Worm (Caenorhabditis elegans) whole organism, late embryonic: ENCODE measurements around the gene elt-7.

Source experiments
- ama-1 ChIP-seq: fragments of 150-350 bp; optimal IDR thresholded peaks from 2 replicates; lab custom pipeline; 2014
- ceh-6 ChIP-seq: fragments of 200-800 bp; sonication (Bioruptor generic); optimal IDR thresholded peaks from 2 replicates; lab custom pipeline; 2018; ENCODE audit warnings: mild to moderate bottlenecking, missing genetic modification characterization, missing compliant biosample characterization
- che-1 ChIP-seq: sonication (generic microtip); optimal IDR thresholded peaks from 2 replicates; lab custom pipeline; 2016; ENCODE audit warnings: mild to moderate bottlenecking, missing genetic modification characterization, missing compliant biosample characterization
- dve-1 ChIP-seq: sonication (generic microtip); optimal IDR thresholded peaks from 2 replicates; lab custom pipeline; 2017; ENCODE audit warnings: antibody characterized with exemption, mild to moderate bottlenecking, missing genetic modification characterization, missing compliant biosample characterization
- elt-2 ChIP-seq: sonication (generic microtip); optimal IDR thresholded peaks from 2 replicates; lab custom pipeline; 2016; ENCODE audit warnings: missing genetic modification reagents, missing genetic modification characterization, missing compliant biosample characterization
- ets-4 ChIP-seq: sonication (generic microtip); optimal IDR thresholded peaks from 2 replicates; lab custom pipeline; 2016; ENCODE audit warnings: missing genetic modification characterization, missing compliant biosample characterization
- eyg-1 ChIP-seq: sonication (generic microtip); optimal IDR thresholded peaks from 2 replicates; lab custom pipeline; 2016; ENCODE audit warnings: missing genotype, missing genetic modification characterization, missing compliant biosample characterization
- hlh-15 ChIP-seq: sonication (generic microtip); optimal IDR thresholded peaks from 2 replicates; lab custom pipeline; 2016; ENCODE audit warnings: missing genetic modification characterization, missing compliant biosample characterization
- hlh-30 ChIP-seq: sonication (generic microtip); optimal IDR thresholded peaks from 2 replicates; lab custom pipeline; 2017; ENCODE audit warnings: antibody characterized with exemption, missing genetic modification characterization, missing compliant biosample characterization; ENCODE audit not compliant: insufficient read depth
- hlh-6 ChIP-seq: sonication (generic microtip); optimal IDR thresholded peaks from 2 replicates; lab custom pipeline; 2016; ENCODE audit warnings: missing genotype, missing genetic modification characterization, missing compliant biosample characterization
- lin-11 ChIP-seq: fragments of 200-800 bp; sonication (Bioruptor generic); optimal IDR thresholded peaks from 2 replicates; lab custom pipeline; 2018; ENCODE audit warnings: mild to moderate bottlenecking, missing genetic modification characterization, missing compliant biosample characterization
- madf-2 ChIP-seq: sonication (generic microtip); optimal IDR thresholded peaks from 2 replicates; lab custom pipeline; 2017; ENCODE audit warnings: missing genetic modification characterization, missing compliant biosample characterization
- nhr-232 ChIP-seq: sonication (generic microtip); optimal IDR thresholded peaks from 2 replicates; lab custom pipeline; 2016; ENCODE audit warnings: missing genetic modification characterization, missing compliant biosample characterization
- pag-3 ChIP-seq: sonication (generic microtip); optimal IDR thresholded peaks from 2 replicates; lab custom pipeline; 2016; ENCODE audit warnings: missing compliant biosample characterization, missing genetic modification characterization, borderline replicate concordance
- sdc-2 ChIP-seq: sonication (generic microtip); optimal IDR thresholded peaks from 2 replicates; lab custom pipeline; 2016; ENCODE audit warnings: missing genotype, missing genetic modification characterization, missing compliant biosample characterization
- tbx-7 ChIP-seq: sonication (generic microtip); optimal IDR thresholded peaks from 2 replicates; lab custom pipeline; 2016; ENCODE audit warnings: missing genotype, missing genetic modification characterization, missing compliant biosample characterization
- ttx-3 ChIP-seq: sonication (generic microtip); optimal IDR thresholded peaks from 2 replicates; lab custom pipeline; 2016; ENCODE audit warnings: missing genetic modification reagents, missing genetic modification characterization, missing compliant biosample characterization
- unc-86 ChIP-seq: sonication (generic microtip); optimal IDR thresholded peaks from 2 replicates; lab custom pipeline; 2016; ENCODE audit warnings: missing genetic modification characterization, missing compliant biosample characterization

Gene elt-7

ce11 chrV:4818563-4818962, 48.1 kb downstream of the elt-7 start, which contains the start of gene ccep-97:
Gene ccep-97 (minus strand): TSS chrV:4818663.
- TF ChIP-seq ama-1 (lab: Kevin White, UChicago) = no peak

ce11 chrV:4820601-4821000, 50.1 kb downstream of the elt-7 start:
- TF ChIP-seq eyg-1 (no peak), ttx-3 (tag; lab: Kevin White, UChicago) (no peak), madf-2 (tag; lab: Kevin White, UChicago) (no peak), ets-4 (no peak), ceh-6 (GFP tag; lab: Kevin White, UChicago) (no peak), nhr-232 (tag; lab: Kevin White, UChicago) (no peak), lin-11 (tag; lab: Kevin White, UChicago) (no peak), hlh-15 (tag; lab: Kevin White, UChicago) (no peak), unc-86 (tag; lab: Kevin White, UChicago) (no peak), dve-1 (tag; lab: Kevin White, UChicago) (no peak), tbx-7 (tag; lab: Kevin White, UChicago) (no peak), elt-2 (tag; lab: Kevin White, UChicago) (no peak), sdc-2 (tag; lab: Kevin White, UChicago) (no peak), che-1 (tag; lab: Kevin White, UChicago) (no peak), hlh-30 (no peak), hlh-6 (no peak), pag-3 (tag; lab: Kevin White, UChicago) (no peak)
